Worm (Caenorhabditis elegans) whole organism, L1 larva: ENCODE measurements around the gene flh-3.
A peak's percentile ranks its signal among the peaks of the same experiment; 100 is the strongest.
"Not testable (repeated sequence)": the region's sequence is repeated elsewhere in the genome, so short reads cannot be mapped to it uniquely, and the experiment has no call there.

ENCODE experiments used
- C16A3.4 ChIP-seq: fragments of 150-350 bp; optimal IDR thresholded peaks from 2 replicates; lab custom pipeline; 2014; ENCODE audit warnings: missing biosample characterization, missing genetic modification characterization
- C34B4.2 ChIP-seq: sonication (generic microtip); optimal IDR thresholded peaks from 2 replicates; lab custom pipeline; 2017; ENCODE audit warnings: mild to moderate bottlenecking, missing genetic modification characterization, missing compliant biosample characterization
- Y116A8C.19 ChIP-seq: sonication (generic microtip); optimal IDR thresholded peaks from 2 replicates; lab custom pipeline; 2016; ENCODE audit warnings: missing compliant biosample characterization, missing genetic modification characterization, borderline replicate concordance
- ama-1 ChIP-seq: fragments of 150-350 bp; optimal IDR thresholded peaks from 2 replicates; lab custom pipeline; 2014
- blmp-1 ChIP-seq: fragments of 150-350 bp; optimal IDR thresholded peaks from 2 replicates; lab custom pipeline; 2014; ENCODE audit warnings: missing biosample characterization, missing genetic modification characterization
- ceh-63 ChIP-seq: fragments of 200-800 bp; sonication (Bioruptor generic); optimal IDR thresholded peaks from 2 replicates; lab custom pipeline; 2018; ENCODE audit warnings: mild to moderate bottlenecking, missing genetic modification characterization, missing compliant biosample characterization
- ceh-90 ChIP-seq: sonication (generic microtip); optimal IDR thresholded peaks from 2 replicates; lab custom pipeline; 2016; ENCODE audit warnings: missing genetic modification characterization, missing compliant biosample characterization
- efl-1 ChIP-seq, 4 experiments: fragments of 150-350 bp; optimal IDR thresholded peaks in 3 of 4; peaks in 1 of 4; 1 replicate in 1 of 4; 2 replicates in 3 of 4; lab custom pipeline; 2014; ENCODE audit warnings: missing biosample characterization in 2 of 4, missing genetic modification characterization in 2 of 4, missing genetic modification reagents in 2 of 4
- egl-27 ChIP-seq, 2 experiments: fragments of 150-350 bp in 1 of 2; sonication (generic microtip); optimal IDR thresholded peaks; 3 replicates each; lab custom pipeline; 2017 to 2018; ENCODE audit warnings: missing biosample characterization in 2 of 2, missing genetic modification characterization in 2 of 2, missing genetic modification reagents in 2 of 2
- elt-2 ChIP-seq: sonication (generic microtip); optimal IDR thresholded peaks from 2 replicates; lab custom pipeline; 2016; ENCODE audit warnings: missing genetic modification characterization, mild to moderate bottlenecking, inconsistent platforms, missing compliant biosample characterization, missing genetic modification reagents
- elt-3 ChIP-seq, 6 experiments: fragments of 150-350 bp in 1 of 6; sonication (generic microtip); optimal IDR thresholded peaks; 2 replicates each; lab custom pipeline; 2017 to 2018; ENCODE audit warnings: missing biosample characterization in 6 of 6, missing genetic modification characterization in 6 of 6, inconsistent platforms in 1 of 6
- fkh-10 ChIP-seq: sonication (generic microtip); optimal IDR thresholded peaks from 2 replicates; lab custom pipeline; 2017; ENCODE audit warnings: missing biosample characterization, missing genetic modification reagents, missing genetic modification characterization
- fkh-4 ChIP-seq: sonication (generic microtip); optimal IDR thresholded peaks from 2 replicates; lab custom pipeline; 2016; ENCODE audit warnings: missing compliant biosample characterization, missing genetic modification characterization, borderline replicate concordance
- fos-1 ChIP-seq: fragments of 150-350 bp; optimal IDR thresholded peaks from 2 replicates; lab custom pipeline; 2014; ENCODE audit warnings: missing biosample characterization, missing genetic modification characterization
- grh-1 ChIP-seq: fragments of 200-800 bp; sonication (Bioruptor generic); IDR thresholded peaks from 2 replicates; pipeline ENCODE4 v1.3.6; 2022; ENCODE audit warnings: missing genetic modification reagents, missing genetic modification characterization, missing compliant biosample characterization
- hpl-2 ChIP-seq: fragments of 150-350 bp; optimal IDR thresholded peaks from 2 replicates; lab custom pipeline; 2014; ENCODE audit warnings: missing biosample characterization, missing genetic modification reagents, missing genetic modification characterization
- irx-1 ChIP-seq: sonication (generic microtip); optimal IDR thresholded peaks from 2 replicates; lab custom pipeline; 2016; ENCODE audit warnings: missing genetic modification characterization, missing compliant biosample characterization
- jun-1 ChIP-seq: fragments of 150-350 bp; optimal IDR thresholded peaks from 2 replicates; lab custom pipeline; 2014; ENCODE audit warnings: missing biosample characterization, missing genetic modification reagents, missing genetic modification characterization
- lin-35 ChIP-seq, 2 experiments: fragments of 150-350 bp; optimal IDR thresholded peaks; 2 replicates each; lab custom pipeline; 2014; ENCODE audit warnings: missing biosample characterization in 2 of 2, missing genetic modification characterization in 2 of 2, missing genetic modification reagents in 2 of 2
- mep-1 ChIP-seq: fragments of 150-350 bp; optimal IDR thresholded peaks from 2 replicates; lab custom pipeline; 2014; ENCODE audit warnings: missing biosample characterization, missing genetic modification characterization
- nhr-19 ChIP-seq: fragments of 200-800 bp; sonication (Bioruptor generic); conservative IDR thresholded peaks from 2 replicates; pipeline ENCODE4 v1.3.6; 2022; ENCODE audit warnings: missing genetic modification characterization, missing compliant biosample characterization
- nhr-20 ChIP-seq: sonication (generic microtip); optimal IDR thresholded peaks from 2 replicates; lab custom pipeline; 2016; ENCODE audit warnings: mild to moderate bottlenecking, missing genetic modification characterization, missing compliant biosample characterization
- nhr-28 ChIP-seq: fragments of 150-350 bp; optimal IDR thresholded peaks from 2 replicates; lab custom pipeline; 2014; ENCODE audit warnings: missing biosample characterization, missing genetic modification characterization
- nhr-47 ChIP-seq: sonication (generic microtip); optimal IDR thresholded peaks from 2 replicates; lab custom pipeline; 2016; ENCODE audit warnings: mild to moderate bottlenecking, missing genetic modification characterization, moderate library complexity, missing compliant biosample characterization
- nhr-76 ChIP-seq: sonication (generic microtip); optimal IDR thresholded peaks from 2 replicates; lab custom pipeline; 2017; ENCODE audit warnings: missing biosample characterization, missing genetic modification characterization
- nhr-84 ChIP-seq: sonication (generic microtip); optimal IDR thresholded peaks from 2 replicates; lab custom pipeline; 2017; ENCODE audit warnings: missing biosample characterization, missing genetic modification characterization
- pag-3 ChIP-seq: sonication (generic microtip); optimal IDR thresholded peaks from 2 replicates; lab custom pipeline; 2017; ENCODE audit warnings: missing genetic modification characterization, mild to moderate bottlenecking, missing compliant biosample characterization, antibody characterized with exemption, borderline replicate concordance; ENCODE audit not compliant: insufficient read depth
- rnt-1 ChIP-seq: sonication (generic microtip); optimal IDR thresholded peaks from 2 replicates; lab custom pipeline; 2016; ENCODE audit warnings: mild to moderate bottlenecking, missing genetic modification characterization, moderate library complexity, missing compliant biosample characterization
- snpc-4 ChIP-seq: fragments of 150-350 bp; optimal IDR thresholded peaks from 2 replicates; lab custom pipeline; 2014; ENCODE audit warnings: missing biosample characterization, missing genetic modification characterization
- swsn-7 ChIP-seq: sonication (generic microtip); optimal IDR thresholded peaks from 2 replicates; lab custom pipeline; 2016; ENCODE audit warnings: missing genetic modification characterization, missing compliant biosample characterization
- tbx-2 ChIP-seq: sonication (generic microtip); optimal IDR thresholded peaks from 2 replicates; lab custom pipeline; 2016; ENCODE audit warnings: missing genetic modification characterization, missing compliant biosample characterization
- unc-62 ChIP-seq: fragments of 150-350 bp; optimal IDR thresholded peaks from 2 replicates; lab custom pipeline; 2014; ENCODE audit warnings: missing biosample characterization, missing genetic modification reagents, missing genetic modification characterization
- xbp-1 ChIP-seq: sonication (generic microtip); optimal IDR thresholded peaks from 2 replicates; lab custom pipeline; 2016; ENCODE audit warnings: missing genetic modification characterization, missing compliant biosample characterization
- zag-1 ChIP-seq: fragments of 150-350 bp; optimal IDR thresholded peaks from 2 replicates; lab custom pipeline; 2014; ENCODE audit warnings: missing biosample characterization, missing genetic modification characterization

The flh-3 gene

DNA sequence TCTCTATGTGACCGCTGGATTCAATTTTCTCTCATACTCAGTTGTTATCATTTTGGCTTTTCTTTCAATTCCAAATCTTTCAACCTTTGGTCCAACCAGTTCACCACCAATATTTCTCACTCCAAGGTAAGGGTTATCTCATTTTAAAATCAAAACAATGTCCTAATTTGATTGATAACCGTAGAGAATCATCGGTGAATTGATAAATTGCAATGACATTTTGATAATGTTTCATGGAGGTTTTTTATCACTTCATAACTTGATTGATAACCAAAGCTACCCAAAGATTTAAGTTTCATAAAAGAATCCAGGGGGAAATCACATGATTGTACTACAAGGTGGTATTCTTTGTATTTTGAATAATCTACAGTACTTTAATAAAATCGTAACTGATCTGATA, 30.7 kb upstream of the flh-3 start:
- no peak for TF ChIP-seq elt-2 (tag; lab: Kevin White, UChicago)
- peak in 1 of 6 experiments; percentile 73 for TF ChIP-seq elt-3 (tag; optimal IDR thresholded peaks at IDR 0.05; lab: Kevin White, UChicago)
- TF ChIP-seq blmp-1 (tag; lab: Kevin White, UChicago), result peak; percentile 12

DNA sequence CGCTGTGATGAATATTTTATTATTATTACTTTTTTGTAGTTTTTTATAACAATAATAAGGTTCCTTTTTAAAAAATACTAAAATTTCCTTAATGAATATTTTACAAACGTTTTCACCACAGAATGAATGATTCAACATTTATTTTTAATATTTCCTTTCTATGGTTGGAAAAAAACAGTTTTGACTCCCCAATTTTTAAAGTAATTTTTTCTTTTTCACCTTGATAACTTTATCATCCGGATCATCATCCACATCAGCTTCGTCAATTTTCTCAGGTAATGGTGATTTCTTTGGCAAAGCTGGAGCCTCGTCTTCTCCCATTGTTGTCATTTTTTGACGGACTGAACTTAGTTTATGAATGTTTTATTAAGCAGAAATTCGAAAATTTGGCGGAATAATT, 26.2 kb upstream of the flh-3 start, which contains the start of gene rab-28:
Gene rab-28, minus strand, starts transcription at position 343 of the 400 bp plus-strand sequence.
- TF ChIP-seq nhr-19 (GFP tag; lab: Robert Waterston, UW) (no peak), Y116A8C.19 (tag; lab: Kevin White, UChicago) (no peak), fkh-4 (tag; lab: Kevin White, UChicago) (no peak), jun-1 (tag; lab: Kevin White, UChicago) (no peak), C16A3.4 (tag; lab: Kevin White, UChicago) (no peak), pag-3 (tag; lab: Kevin White, UChicago) (no peak), C34B4.2 (tag; lab: Kevin White, UChicago) (no peak), fos-1 (no peak), nhr-76 (tag; lab: Kevin White, UChicago) (no peak), xbp-1 (tag; lab: Kevin White, UChicago) (no peak)

DNA sequence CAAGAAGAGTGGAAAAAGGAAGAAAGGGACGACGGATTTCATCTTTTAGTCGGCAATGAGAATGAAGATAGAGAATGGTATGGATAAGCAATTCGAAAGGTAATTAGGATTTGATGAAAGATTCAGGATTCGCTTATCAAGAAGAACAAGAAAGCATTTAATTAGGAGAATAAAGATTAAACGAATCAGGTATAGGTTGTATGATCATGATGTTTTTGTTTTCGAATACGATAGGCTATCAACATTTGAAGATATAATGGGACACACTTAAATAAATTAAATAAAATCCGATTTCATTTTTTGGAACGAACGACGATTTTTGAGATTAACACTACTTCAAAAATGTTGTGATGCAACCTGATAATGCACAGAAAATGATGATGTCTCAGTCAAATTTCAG, 24.5 kb upstream of the flh-3 start, which contains the start of gene Y11D7A.5:
Gene Y11D7A.5, minus strand, starts transcription at position 101 of the 400 bp plus-strand sequence.
- TF ChIP-seq tbx-2 (no peak), unc-62 (GFP tag; lab: Kevin White, UChicago) (no peak), rnt-1 (no peak), ama-1 (lab: Kevin White, UChicago) (no peak), lin-35 (GFP tag; optimal IDR thresholded peaks at IDR 0.05; lab: Kevin White, UChicago) (no peak), blmp-1 (tag; lab: Kevin White, UChicago) (peak; percentile 20)

DNA sequence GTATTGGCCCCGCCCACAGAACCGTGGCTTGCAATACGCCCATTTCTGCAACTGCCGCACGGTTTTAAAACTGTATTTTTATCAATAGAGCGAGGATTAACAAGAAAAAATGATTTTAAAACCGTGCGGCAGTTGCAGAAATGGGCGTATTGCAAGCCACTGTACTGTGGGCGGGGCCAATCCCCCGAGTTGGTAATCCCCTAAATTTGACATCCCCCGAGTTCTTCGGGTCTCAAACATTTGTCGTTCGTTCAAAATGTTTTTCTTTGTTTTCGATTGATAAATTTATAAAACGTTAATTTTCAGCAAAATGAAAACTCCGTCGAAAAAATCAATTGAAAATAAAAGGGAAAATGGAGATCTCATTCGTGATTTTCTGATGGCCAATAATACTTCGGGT, 20.7 kb upstream of the flh-3 start, which contains the start of gene Y11D7A.7:
Gene Y11D7A.7, plus strand, starts transcription at position 301 of the 400 bp plus-strand sequence.
- not testable (repeated sequence) for TF ChIP-seq ceh-90 (tag; lab: Kevin White, UChicago); hpl-2 (GFP tag; lab: Kevin White, UChicago); irx-1 (tag; lab: Kevin White, UChicago)

DNA sequence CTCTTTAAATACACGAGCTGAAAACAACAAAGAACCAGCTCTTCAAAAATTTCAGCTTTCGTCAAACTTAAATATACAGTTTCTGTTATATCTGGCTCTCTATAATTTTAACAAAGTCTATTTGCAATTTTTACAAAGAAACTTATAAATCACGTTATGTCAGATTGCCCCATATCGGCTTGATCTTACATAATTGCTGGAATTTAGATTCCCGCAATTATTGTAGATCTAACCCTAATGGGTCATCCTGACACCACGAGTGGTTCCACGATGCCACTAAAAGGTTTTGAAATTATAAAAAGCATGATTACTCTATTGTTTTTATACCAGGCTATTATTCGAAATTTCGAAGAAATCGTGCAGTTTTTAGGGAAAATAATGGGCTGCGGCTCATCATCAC, 18.8 kb upstream of the flh-3 start, which contains the start of gene Y11D7A.8:
Gene Y11D7A.8, plus strand, starts transcription at position 301 of the 400 bp plus-strand sequence.
- TF ChIP-seq efl-1 (optimal IDR thresholded peaks at IDR 0.05; lab: Kevin White, UChicago), result no peak
- peak in 1 of 2 experiments; percentile 83 for TF ChIP-seq efl-1 (GFP tag; optimal IDR thresholded peaks at IDR 0.05 in 1 of 2; lab: Kevin White, UChicago)
- TF ChIP-seq mep-1 (tag; lab: Kevin White, UChicago), result no peak

DNA sequence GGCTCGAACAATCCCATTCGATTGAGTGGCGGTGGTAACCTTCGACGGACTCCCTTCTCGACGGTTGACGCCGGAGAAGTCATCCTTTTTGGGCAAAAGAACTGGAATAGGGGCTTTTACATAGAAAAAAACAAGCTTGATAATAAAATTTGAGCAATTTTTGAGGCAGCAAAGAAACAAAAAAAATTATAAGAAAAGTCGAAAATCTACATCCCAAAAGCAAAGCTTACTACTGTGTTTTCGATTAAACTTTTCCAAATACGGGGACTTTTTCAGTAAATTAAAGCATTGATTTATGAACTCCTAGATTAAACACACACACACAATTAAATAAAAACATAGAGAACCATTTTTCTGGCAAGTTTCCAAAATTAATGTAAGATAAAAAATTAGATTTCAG, 13.9 kb upstream of the flh-3 start, which contains the start of gene Y11D7A.9:
Gene Y11D7A.9, minus strand, starts transcription at position 101 of the 400 bp plus-strand sequence.
- TF ChIP-seq nhr-20 (tag; lab: Kevin White, UChicago) (no peak), fkh-10 (GFP tag; lab: Kevin White, UChicago) (no peak), irx-1 (tag; lab: Kevin White, UChicago) (no peak), fos-1 (no peak), ceh-63 (GFP tag; lab: Kevin White, UChicago) (no peak), nhr-28 (tag; lab: Kevin White, UChicago) (no peak), lin-35 (GFP tag; optimal IDR thresholded peaks at IDR 0.05; lab: Kevin White, UChicago) (no peak), snpc-4 (no peak), swsn-7 (tag; lab: Kevin White, UChicago) (no peak), nhr-84 (tag; lab: Kevin White, UChicago) (no peak), nhr-47 (no peak), efl-1 (optimal IDR thresholded peaks at IDR 0.05; lab: Kevin White, UChicago) (no peak), efl-1 (GFP tag; optimal IDR thresholded peaks at IDR 0.05 in 1 of 2; lab: Kevin White, UChicago) (no peak), hpl-2 (GFP tag; lab: Kevin White, UChicago) (no peak), grh-1 (no peak), xbp-1 (tag; lab: Kevin White, UChicago) (no peak), elt-2 (tag; lab: Kevin White, UChicago) (no peak), zag-1 (tag; lab: Kevin White, UChicago) (no peak), egl-27 (tag; optimal IDR thresholded peaks at IDR 0.05; lab: Kevin White, UChicago) (no peak)
